Worm (Caenorhabditis elegans) whole organism, young adult: Measurements from ENCODE around the gene Y44A6B.3.

Source experiments
- B0035.1 ChIP-seq: sonication (generic microtip); optimal IDR thresholded peaks from 2 replicates; lab custom pipeline; 2016; ENCODE audit warnings: missing genetic modification characterization, mild to moderate bottlenecking, missing compliant biosample characterization, missing genotype, missing genetic modification reagents
- C06A6.2 ChIP-seq: fragments of 200-800 bp; sonication (Bioruptor generic); conservative IDR thresholded peaks from 2 replicates; pipeline ENCODE4 v1.3.6; 2022; ENCODE audit warnings: missing genetic modification characterization, missing compliant biosample characterization
- F22D6.2 ChIP-seq: sonication (generic microtip); optimal IDR thresholded peaks from 2 replicates; lab custom pipeline; 2016; ENCODE audit warnings: mild to moderate bottlenecking, missing genetic modification characterization, missing compliant biosample characterization
- F23B12.7 ChIP-seq: sonication (generic microtip); optimal IDR thresholded peaks from 2 replicates; lab custom pipeline; 2017; ENCODE audit warnings: missing genetic modification characterization, mild to moderate bottlenecking, missing compliant biosample characterization, antibody characterized with exemption, moderate library complexity; ENCODE audit not compliant: insufficient read depth
- F33H1.4 ChIP-seq: fragments of 200-800 bp; sonication (Bioruptor generic); IDR thresholded peaks from 2 replicates; pipeline ENCODE4 v1.3.6; 2022; ENCODE audit warnings: missing genetic modification reagents, missing genetic modification characterization, missing compliant biosample characterization
- F37B4.10 ChIP-seq: fragments of 200-800 bp; sonication (Bioruptor generic); IDR thresholded peaks from 2 replicates; pipeline ENCODE4 v1.3.6; 2022; ENCODE audit warnings: missing genetic modification characterization, missing compliant biosample characterization
- F39B2.1 ChIP-seq: fragments of 200-800 bp; sonication (Bioruptor generic); IDR thresholded peaks from 2 replicates; pipeline ENCODE4 v1.3.6; 2022; ENCODE audit warnings: missing genetic modification reagents, missing genetic modification characterization, missing compliant biosample characterization
- K11D2.4 ChIP-seq: fragments of 200-800 bp; sonication (Bioruptor generic); IDR thresholded peaks from 2 replicates; pipeline ENCODE4 v1.3.6; 2022; ENCODE audit warnings: missing genetic modification reagents, missing genetic modification characterization, missing compliant biosample characterization
- K12H6.12 ChIP-seq: fragments of 200-800 bp; sonication (Bioruptor generic); optimal IDR thresholded peaks from 2 replicates; lab custom pipeline; 2018; ENCODE audit warnings: mild to moderate bottlenecking, missing genetic modification characterization, missing compliant biosample characterization
- Y56A3A.18 ChIP-seq: fragments of 200-800 bp; sonication (Bioruptor generic); IDR thresholded peaks from 2 replicates; pipeline ENCODE4 v1.3.6; 2022; ENCODE audit warnings: missing genetic modification reagents, missing genetic modification characterization, missing compliant biosample characterization
- Y79H2A.3 ChIP-seq: fragments of 200-800 bp; sonication (Bioruptor generic); conservative IDR thresholded peaks from 2 replicates; pipeline ENCODE4 v1.3.6; 2022; ENCODE audit warnings: missing genetic modification reagents, missing genetic modification characterization, missing compliant biosample characterization
- aptf-2 ChIP-seq: fragments of 200-800 bp; sonication (Bioruptor generic); conservative IDR thresholded peaks from 2 replicates; pipeline ENCODE4 v1.3.6; 2022; ENCODE audit warnings: missing genetic modification reagents, missing genetic modification characterization, missing compliant biosample characterization
- aptf-3 ChIP-seq: fragments of 200-800 bp; sonication (Bioruptor generic); IDR thresholded peaks from 2 replicates; pipeline ENCODE4 v1.3.6; 2022; ENCODE audit warnings: missing genetic modification characterization, missing compliant biosample characterization
- attf-3 ChIP-seq: fragments of 200-800 bp; sonication (Bioruptor generic); conservative IDR thresholded peaks from 2 replicates; pipeline ENCODE4 v1.3.6; 2022; ENCODE audit warnings: missing genetic modification reagents, missing genetic modification characterization, missing compliant biosample characterization
- attf-5 ChIP-seq: fragments of 200-800 bp; sonication (Bioruptor generic); optimal IDR thresholded peaks from 2 replicates; lab custom pipeline; 2018; ENCODE audit warnings: mild to moderate bottlenecking, missing genetic modification characterization, missing compliant biosample characterization
- attf-6 ChIP-seq: fragments of 200-800 bp; sonication (Bioruptor generic); IDR thresholded peaks from 2 replicates; pipeline ENCODE4 v1.3.6; 2022; ENCODE audit warnings: missing genetic modification reagents, missing genetic modification characterization, missing compliant biosample characterization
- bed-1 ChIP-seq: fragments of 200-800 bp; sonication (Bioruptor generic); IDR thresholded peaks from 2 replicates; pipeline ENCODE4 v1.3.6; 2022; ENCODE audit warnings: missing genetic modification reagents, missing genetic modification characterization, missing compliant biosample characterization
- ceh-27 ChIP-seq: fragments of 200-800 bp; sonication (Bioruptor generic); optimal IDR thresholded peaks from 2 replicates; lab custom pipeline; 2018; ENCODE audit warnings: mild to moderate bottlenecking, missing genetic modification characterization, moderate library complexity, missing compliant biosample characterization
- ceh-58 ChIP-seq: fragments of 200-800 bp; sonication (Bioruptor generic); IDR thresholded peaks from 2 replicates; pipeline ENCODE4 v1.3.6; 2022; ENCODE audit warnings: missing genetic modification characterization, missing compliant biosample characterization
- ceh-79 ChIP-seq: sonication (generic microtip); optimal IDR thresholded peaks from 2 replicates; lab custom pipeline; 2017; ENCODE audit warnings: mild to moderate bottlenecking, missing genetic modification characterization, missing compliant biosample characterization
- chd-7 ChIP-seq: sonication (generic microtip); optimal IDR thresholded peaks from 2 replicates; lab custom pipeline; 2016; ENCODE audit warnings: mild to moderate bottlenecking, missing genetic modification characterization, moderate library complexity, missing compliant biosample characterization
- dpl-1 ChIP-seq: fragments of 150-350 bp; optimal IDR thresholded peaks from 2 replicates; lab custom pipeline; 2014; ENCODE audit warnings: missing biosample characterization, missing genetic modification reagents, missing genetic modification characterization
- egl-18 ChIP-seq: fragments of 200-800 bp; sonication (Bioruptor generic); IDR thresholded peaks from 2 replicates; pipeline ENCODE4 v1.3.6; 2022; ENCODE audit warnings: missing genetic modification reagents, missing genetic modification characterization, missing compliant biosample characterization
- gei-17 ChIP-seq: fragments of 200-800 bp; sonication (Bioruptor generic); optimal IDR thresholded peaks from 2 replicates; lab custom pipeline; 2018; ENCODE audit warnings: mild to moderate bottlenecking, missing genetic modification characterization, missing compliant biosample characterization
- him-1 ChIP-seq: sonication (generic microtip); optimal IDR thresholded peaks from 2 replicates; lab custom pipeline; 2016; ENCODE audit warnings: missing genotype, missing genetic modification reagents, missing genetic modification characterization, missing compliant biosample characterization
- let-607 ChIP-seq, 2 experiments: fragments of 200-800 bp in 1 of 2; sonication (Bioruptor generic) in 1 of 2; sonication (generic microtip) in 1 of 2; optimal IDR thresholded peaks; 2 replicates each; lab custom pipeline; 2016 to 2018; ENCODE audit warnings: mild to moderate bottlenecking in 2 of 2, missing compliant biosample characterization in 2 of 2, missing genetic modification characterization in 2 of 2, moderate library complexity in 2 of 2, missing genotype in 1 of 2
- lin-54 ChIP-seq: fragments of 200-800 bp; sonication (Bioruptor generic); optimal IDR thresholded peaks from 2 replicates; lab custom pipeline; 2018; ENCODE audit warnings: mild to moderate bottlenecking, missing genetic modification characterization, missing compliant biosample characterization
- madf-3 ChIP-seq: fragments of 200-800 bp; sonication (Bioruptor generic); IDR thresholded peaks from 2 replicates; pipeline ENCODE4 v1.3.6; 2022; ENCODE audit warnings: missing genetic modification reagents, missing genetic modification characterization, missing compliant biosample characterization
- madf-6 ChIP-seq: fragments of 200-800 bp; sonication (Bioruptor generic); IDR thresholded peaks from 2 replicates; pipeline ENCODE4 v1.3.6; 2022; ENCODE audit warnings: missing genetic modification reagents, missing genetic modification characterization, missing compliant biosample characterization
- nfya-2 ChIP-seq: fragments of 200-800 bp; sonication (Bioruptor generic); IDR thresholded peaks from 2 replicates; pipeline ENCODE4 v1.3.6; 2022; ENCODE audit warnings: missing genetic modification reagents, missing genetic modification characterization, missing compliant biosample characterization
- nhr-120 ChIP-seq: fragments of 200-800 bp; sonication (Bioruptor generic); IDR thresholded peaks from 2 replicates; pipeline ENCODE4 v1.3.6; 2022; ENCODE audit warnings: missing genetic modification characterization, missing compliant biosample characterization
- nhr-27 ChIP-seq: fragments of 200-800 bp; sonication (Bioruptor generic); optimal IDR thresholded peaks from 2 replicates; lab custom pipeline; 2018; ENCODE audit warnings: mild to moderate bottlenecking, missing genetic modification characterization, moderate library complexity, missing compliant biosample characterization
- pha-4 ChIP-seq: fragments of 150-350 bp; sonication (generic microtip); optimal IDR thresholded peaks from 2 replicates; lab custom pipeline; 2014; ENCODE audit warnings: missing biosample characterization, missing genetic modification reagents, missing genetic modification characterization
- sea-2 ChIP-seq: fragments of 200-800 bp; sonication (Bioruptor generic); IDR thresholded peaks from 2 replicates; pipeline ENCODE4 v1.3.6; 2022; ENCODE audit warnings: missing genetic modification characterization, missing compliant biosample characterization
- snpc-1.3 ChIP-seq: sonication (generic microtip); optimal IDR thresholded peaks from 2 replicates; lab custom pipeline; 2017; ENCODE audit warnings: missing genetic modification characterization, mild to moderate bottlenecking, missing compliant biosample characterization, antibody characterized with exemption, moderate library complexity, missing genotype, missing genetic modification reagents; ENCODE audit not compliant: insufficient read depth
- snpc-3.4 ChIP-seq: sonication (generic microtip); optimal IDR thresholded peaks from 2 replicates; lab custom pipeline; 2017; ENCODE audit warnings: missing genetic modification characterization, mild to moderate bottlenecking, missing compliant biosample characterization, antibody characterized with exemption, moderate library complexity, missing genotype, missing genetic modification reagents
- sptf-2 ChIP-seq: fragments of 200-800 bp; sonication (Bioruptor generic); optimal IDR thresholded peaks from 2 replicates; lab custom pipeline; 2018; ENCODE audit warnings: mild to moderate bottlenecking, missing genetic modification characterization, missing compliant biosample characterization
- ztf-22 ChIP-seq: fragments of 200-800 bp; sonication (Bioruptor generic); optimal IDR thresholded peaks from 2 replicates; lab custom pipeline; 2018; ENCODE audit warnings: mild to moderate bottlenecking, missing genetic modification characterization, moderate library complexity, missing compliant biosample characterization
- ztf-26 ChIP-seq: sonication (generic microtip); optimal IDR thresholded peaks from 2 replicates; lab custom pipeline; 2017; ENCODE audit warnings: missing genetic modification characterization, missing compliant biosample characterization
- ztf-6 ChIP-seq: fragments of 200-800 bp; sonication (Bioruptor generic); IDR thresholded peaks from 2 replicates; pipeline ENCODE4 v1.3.6; 2022; ENCODE audit warnings: missing genetic modification reagents, missing genetic modification characterization, missing compliant biosample characterization

Y44A6B.3 gene

ce11 chrV:20636855-20637254 lies 1.4 kb downstream of the Y44A6B.3 start, which contains the start of gene ttr-13:
Gene ttr-13 (minus strand): TSS chrV:20636955.
- TF ChIP-seq ceh-58 (GFP tag; lab: Robert Waterston, UW) (no peak), sptf-2 (GFP tag; lab: Kevin White, UChicago) (no peak), F22D6.2 (tag; lab: Kevin White, UChicago) (no peak), attf-3 (no peak), madf-3 (no peak), snpc-3.4 (tag; lab: Kevin White, UChicago) (no peak), attf-5 (no peak), chd-7 (no peak), F37B4.10 (GFP tag; lab: Robert Waterston, UW) (no peak), C06A6.2 (GFP tag; lab: Robert Waterston, UW) (no peak), ztf-26 (tag; lab: Kevin White, UChicago) (no peak), lin-54 (GFP tag; lab: Kevin White, UChicago) (no peak), gei-17 (GFP tag; lab: Kevin White, UChicago) (no peak), bed-1 (GFP tag; lab: Robert Waterston, UW) (no peak), him-1 (tag; lab: Kevin White, UChicago) (no peak), madf-6 (no peak), B0035.1 (no peak), ceh-27 (GFP tag; lab: Kevin White, UChicago) (no peak), pha-4 (tag; lab: Kevin White, UChicago) (no peak), aptf-2 (GFP tag; lab: Robert Waterston, UW) (no peak)

DNA sequence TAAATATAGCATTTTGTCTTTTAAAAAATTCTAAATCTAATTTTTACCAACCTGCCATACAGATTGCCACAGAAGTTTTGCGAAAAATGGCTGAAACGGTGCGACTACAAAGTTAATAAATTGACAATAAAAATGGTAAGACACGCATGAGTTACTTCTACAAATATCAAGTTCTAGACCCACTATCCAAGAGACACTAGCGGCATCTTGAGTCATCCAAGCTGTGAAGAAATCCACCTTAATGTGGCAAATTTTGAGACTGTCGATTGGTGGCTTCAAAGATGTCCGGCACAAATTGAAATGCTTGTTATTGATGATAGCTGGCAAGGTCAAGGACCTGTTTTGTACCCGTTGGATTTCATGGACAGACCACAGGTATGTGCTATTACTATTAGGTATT lies 3.9 kb downstream of the Y44A6B.3 start, which contains the start of gene F46B3.16:
Gene F46B3.16 (plus strand): TSS at position 301 of the 400 bp plus-strand sequence.
- TF ChIP-seq ceh-58 (GFP tag; lab: Robert Waterston, UW) (no peak), K11D2.4 (GFP tag; lab: Robert Waterston, UW) (no peak), egl-18 (GFP tag; lab: Robert Waterston, UW) (no peak)

ce11 chrV:20633619-20634018 lies 4.6 kb downstream of the Y44A6B.3 start, which contains the start of gene F46B3.15:
Gene F46B3.15 (minus strand): TSS chrV:20633719.
- no peak for TF ChIP-seq lin-54 (GFP tag; lab: Kevin White, UChicago)
- TF ChIP-seq F33H1.4 (GFP tag; lab: Robert Waterston, UW): no peak
- no peak for TF ChIP-seq aptf-3
- no peak for TF ChIP-seq F23B12.7 (tag; lab: Kevin White, UChicago)
- no peak for TF ChIP-seq nhr-120 (GFP tag; lab: Robert Waterston, UW)
- TF ChIP-seq nfya-2 (GFP tag; lab: Robert Waterston, UW): no peak
- no peak for TF ChIP-seq ztf-22 (GFP tag; lab: Kevin White, UChicago)
- TF ChIP-seq Y56A3A.18 (GFP tag; lab: Robert Waterston, UW): no peak
- TF ChIP-seq dpl-1 (GFP tag; lab: Kevin White, UChicago): no peak
- TF ChIP-seq bed-1 (GFP tag; lab: Robert Waterston, UW): no peak

DNA sequence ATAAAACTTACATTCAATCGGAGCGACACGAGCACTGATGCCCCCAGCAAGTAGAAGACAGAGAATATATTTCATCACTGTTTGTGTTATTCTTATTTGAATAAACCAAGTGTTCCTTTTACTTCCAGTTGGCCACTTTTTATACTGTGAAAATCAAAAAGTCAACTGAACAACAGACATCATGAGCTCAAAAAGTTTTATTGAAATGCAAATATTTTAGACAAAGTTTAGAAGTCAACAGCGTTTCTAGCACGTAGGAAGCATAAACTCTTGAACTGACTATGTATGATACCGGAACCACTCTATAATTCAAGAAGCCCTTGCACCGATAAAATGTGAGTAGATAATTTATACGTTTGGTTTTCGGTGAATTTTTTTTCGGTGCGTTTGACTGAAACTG lies 7.0 kb downstream of the Y44A6B.3 start, which contains the start of gene F46B3.14:
Gene F46B3.14 (minus strand): TSS at position 101 of the 400 bp plus-strand sequence.
- TF ChIP-seq nfya-2 (GFP tag; lab: Robert Waterston, UW): no peak

DNA sequence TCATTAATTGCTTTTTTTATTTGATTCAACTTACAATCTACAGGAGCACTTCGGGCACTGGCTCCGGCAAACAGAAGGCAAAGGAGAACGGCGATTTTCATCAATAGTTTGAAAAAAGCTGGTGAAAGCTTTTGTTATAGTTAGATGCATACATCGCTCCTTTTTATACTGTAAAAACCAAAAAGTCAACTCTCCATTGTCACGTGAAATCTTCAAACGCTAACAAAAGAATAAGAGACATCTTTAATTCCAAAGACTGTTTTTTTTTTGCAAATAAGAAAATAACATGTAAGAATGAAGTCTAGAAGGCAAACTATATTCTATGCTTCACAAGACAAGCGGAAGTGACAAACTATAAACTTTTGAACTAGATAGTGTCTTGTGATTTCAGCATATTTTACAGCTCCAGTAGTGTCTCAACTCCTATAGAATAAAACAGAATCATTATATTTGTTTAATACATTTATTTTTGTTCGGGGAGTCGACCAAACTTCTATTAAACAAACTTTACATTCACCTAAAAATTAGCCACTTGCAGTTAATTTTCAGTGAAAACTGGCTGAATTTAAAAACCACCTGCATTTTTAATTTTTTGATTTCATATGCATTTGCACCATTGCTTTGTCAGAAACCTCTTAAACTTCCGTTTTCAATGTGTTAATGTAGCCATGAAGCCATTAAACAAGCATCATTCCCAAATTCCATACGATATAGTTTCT lies 12.0 kb downstream of the Y44A6B.3 start, which contains the start of the genes F46B3.9 and srz-18:
Gene F46B3.9 (minus strand): TSS at position 101 of the 719 bp plus-strand sequence.
Gene srz-18 (plus strand): TSS at position 669 of the 719 bp plus-strand sequence.
- TF ChIP-seq lin-54 (GFP tag; lab: Kevin White, UChicago): no peak
- TF ChIP-seq sea-2 (GFP tag; lab: Robert Waterston, UW): no peak
- no peak for TF ChIP-seq ceh-58 (GFP tag; lab: Robert Waterston, UW)
- no peak for TF ChIP-seq gei-17 (GFP tag; lab: Kevin White, UChicago)
- TF ChIP-seq ztf-6 (GFP tag; lab: Robert Waterston, UW): no peak
- TF ChIP-seq attf-6 (GFP tag; lab: Robert Waterston, UW): no peak
- TF ChIP-seq K12H6.12 (tag; lab: Kevin White, UChicago): no peak
- TF ChIP-seq nhr-27 (tag; lab: Kevin White, UChicago): no peak
- TF ChIP-seq ceh-79 (tag; lab: Kevin White, UChicago): no peak
- no peak for TF ChIP-seq let-607 (tag; optimal IDR thresholded peaks at IDR 0.05; lab: Kevin White, UChicago)
- TF ChIP-seq F39B2.1 (GFP tag; lab: Robert Waterston, UW): no peak
- no peak for TF ChIP-seq madf-3
- TF ChIP-seq Y79H2A.3 (GFP tag; lab: Robert Waterston, UW): no peak
- no peak for TF ChIP-seq snpc-1.3 (tag; lab: Kevin White, UChicago)
